Worm (Caenorhabditis elegans) whole organism, L4/young adult: ENCODE measurements around the gene Y54G2A.45.

Experiments
- dao-5 ChIP-seq: sonication (generic microtip); optimal IDR thresholded peaks from 2 replicates; lab custom pipeline; 2016; ENCODE audit warnings: missing genotype, missing genetic modification characterization, moderate library complexity, missing compliant biosample characterization
- him-1 ChIP-seq: sonication (generic microtip); optimal IDR thresholded peaks from 2 replicates; lab custom pipeline; 2016; ENCODE audit warnings: missing genotype, missing genetic modification reagents, missing genetic modification characterization, missing compliant biosample characterization

ce11 chrIV:2775992-2776630 is 29.5 kb upstream of the Y54G2A.45 start:
- TF ChIP-seq dao-5 (tag; lab: Kevin White, UChicago) (no peak), him-1 (no peak)
